Worm (Caenorhabditis elegans): ENCODE results near the gene C08F11.7.
"Not testable (repeated sequence)": the region's sequence is repeated elsewhere in the genome, so short reads cannot be mapped to it uniquely, and the experiment has no call there.

- not testable (repeated sequence) for TF ChIP-seq nhr-28 (tag; optimal IDR thresholded peaks at IDR 0.05); sdz-12 (GFP tag; optimal IDR thresholded peaks at IDR 0.05); unc-62 (GFP tag; optimal IDR thresholded peaks at IDR 0.05 in 1 of 2); unc-62 (tag; optimal IDR thresholded peaks at IDR 0.05); fos-1 (tag; optimal IDR thresholded peaks at IDR 0.05); nhr-237 (tag; optimal IDR thresholded peaks at IDR 0.05); nhr-102 (tag; optimal IDR thresholded peaks at IDR 0.05); ceh-20 (GFP tag; IDR thresholded peaks at IDR 0.05); dmd-8 (GFP tag; IDR thresholded peaks at IDR 0.05)
Observed at ce11 chrIV:13662570-13662969, 25.5 kb downstream of the C08F11.7 start, which contains the start of gene Y45F10C.2.

All from whole organism, L4 larva.